Fruit fly (Drosophila melanogaster): ENCODE measurements around the gene BobA.

DNA sequence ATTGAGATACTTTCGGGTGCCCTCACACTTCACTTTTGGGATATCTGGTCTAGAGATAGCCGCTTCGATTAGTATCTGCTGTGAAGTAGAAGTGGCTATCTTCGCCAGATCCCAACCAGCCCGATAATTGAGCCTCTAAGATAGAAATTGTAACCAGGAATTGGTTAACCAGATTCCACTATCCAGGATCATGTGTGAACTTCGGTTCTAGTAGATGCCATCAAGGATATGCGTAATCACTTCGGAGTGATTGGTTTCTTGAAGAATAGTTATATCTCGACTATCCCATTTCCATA is 11.1 kb upstream of the BobA start:
- no peak for TF ChIP-seq OdsH (GFP tag; optimal IDR thresholded peaks at IDR 0.05)
- no peak for TF ChIP-seq CG7368 (GFP tag; optimal IDR thresholded peaks at IDR 0.05)
- TF ChIP-seq CG16779 (tag; optimal IDR thresholded peaks at IDR 0.05): no peak
- TF ChIP-seq Sox15 (GFP tag; optimal IDR thresholded peaks at IDR 0.05): no peak
- TF ChIP-seq CG10669 (GFP tag; optimal IDR thresholded peaks at IDR 0.05): no peak
